Worm (Caenorhabditis elegans): ENCODE data around the gene Y73B6BL.288.
"Not testable (repeated sequence)": the region's sequence is repeated elsewhere in the genome, so short reads cannot be mapped to it uniquely, and the experiment has no call there.

Y73B6BL.288 gene

ce11 chrIV:6372267-6372666 lies 29.9 kb upstream of the Y73B6BL.288 start:
- no peak for TF ChIP-seq ceh-43 (GFP tag; optimal IDR thresholded peaks at IDR 0.05)
- TF ChIP-seq mab-5 (tag; optimal IDR thresholded peaks at IDR 0.05), result no peak
- no peak for TF ChIP-seq ham-2 (GFP tag; optimal IDR thresholded peaks at IDR 0.05)
- TF ChIP-seq unc-62 (GFP tag; optimal IDR thresholded peaks at IDR 0.05), result no peak
- TF ChIP-seq hlh-1 (tag; optimal IDR thresholded peaks at IDR 0.05), result no peak
- no peak for TF ChIP-seq ceh-83 (GFP tag; optimal IDR thresholded peaks at IDR 0.05)
- TF ChIP-seq pha-4 (tag; optimal IDR thresholded peaks at IDR 0.05), result no peak
- no peak for TF ChIP-seq nhr-76 (tag; optimal IDR thresholded peaks at IDR 0.05)
- no peak for TF ChIP-seq bed-3 (GFP tag; optimal IDR thresholded peaks at IDR 0.05)
- no peak for TF ChIP-seq nhr-28 (tag; optimal IDR thresholded peaks at IDR 0.05)

ce11 chrIV:6369489-6369888 lies 27.2 kb upstream of the Y73B6BL.288 start:
- TF ChIP-seq pha-4 (tag; optimal IDR thresholded peaks at IDR 0.05) (no peak), ces-1 (GFP tag; optimal IDR thresholded peaks at IDR 0.05) (no peak), drap-1 (GFP tag; optimal IDR thresholded peaks at IDR 0.05) (no peak)

ce11 chrIV:6366032-6366431 lies 23.7 kb upstream of the Y73B6BL.288 start:
- TF ChIP-seq sem-2 (GFP tag; optimal IDR thresholded peaks at IDR 0.05) (no peak), ces-1 (GFP tag; optimal IDR thresholded peaks at IDR 0.05) (peak; percentile 92)

ce11 chrIV:6365045-6365444 lies 22.7 kb upstream of the Y73B6BL.288 start, which contains the start of gene Y73B6BL.270:
Y73B6BL.270 (plus strand) TSS chrIV:6365345.
- no peak for TF ChIP-seq nhr-2 (tag; optimal IDR thresholded peaks at IDR 0.05)
- TF ChIP-seq sptf-1 (tag; optimal IDR thresholded peaks at IDR 0.05), result no peak
- TF ChIP-seq nhr-28 (tag; optimal IDR thresholded peaks at IDR 0.05), result no peak
- TF ChIP-seq bed-3 (GFP tag; optimal IDR thresholded peaks at IDR 0.05), result no peak
- no peak for TF ChIP-seq nhr-76 (tag; optimal IDR thresholded peaks at IDR 0.05)
- TF ChIP-seq cnd-1 (tag; optimal IDR thresholded peaks at IDR 0.05), result no peak
- TF ChIP-seq lin-13 (tag; optimal IDR thresholded peaks at IDR 0.05), result no peak
- no peak for TF ChIP-seq ztf-11 (tag; optimal IDR thresholded peaks at IDR 0.05)
- no peak for TF ChIP-seq mep-1 (tag; optimal IDR thresholded peaks at IDR 0.05)
- no peak for TF ChIP-seq nhr-12 (tag; optimal IDR thresholded peaks at IDR 0.05)
- no peak for TF ChIP-seq unc-120 (tag; optimal IDR thresholded peaks at IDR 0.05; ENCODE audit: poor library complexity, severe bottlenecking)
- no peak for TF ChIP-seq ces-1 (GFP tag; optimal IDR thresholded peaks at IDR 0.05)
- no peak for TF ChIP-seq ceh-83 (GFP tag; optimal IDR thresholded peaks at IDR 0.05)

- no peak for TF ChIP-seq unc-120 (tag; optimal IDR thresholded peaks at IDR 0.05; ENCODE audit: poor library complexity, severe bottlenecking)
- peak; percentile 89 for TF ChIP-seq ces-1 (GFP tag; optimal IDR thresholded peaks at IDR 0.05)
- TF ChIP-seq cnd-1 (tag; optimal IDR thresholded peaks at IDR 0.05), result no peak
- no peak for TF ChIP-seq unc-62 (GFP tag; optimal IDR thresholded peaks at IDR 0.05)
Measured at ce11 chrIV:6363604-6364003, 21.3 kb upstream of the Y73B6BL.288 start.

ce11 chrIV:6361668-6362067 lies 19.3 kb upstream of the Y73B6BL.288 start, which contains the start of gene Y73B6BL.47:
Y73B6BL.47 (plus strand) TSS chrIV:6361968.
- TF ChIP-seq sptf-1 (tag; optimal IDR thresholded peaks at IDR 0.05), result no peak
- no peak for TF ChIP-seq blmp-1 (tag; optimal IDR thresholded peaks at IDR 0.05)
- TF ChIP-seq ces-1 (GFP tag; optimal IDR thresholded peaks at IDR 0.05), result peak; percentile 12

ce11 chrIV:6347213-6347612 lies 4.9 kb upstream of the Y73B6BL.288 start, which contains the start of gene Y73B6BL.289:
Y73B6BL.289 (plus strand) TSS chrIV:6347513.
- TF ChIP-seq nhr-76, nhr-12, unc-39 (tag; optimal IDR thresholded peaks at IDR 0.05): not testable (repeated sequence)

- no peak for TF ChIP-seq nhr-76 (tag; optimal IDR thresholded peaks at IDR 0.05)
- no peak for TF ChIP-seq nhr-237 (tag; optimal IDR thresholded peaks at IDR 0.05)
- TF ChIP-seq unc-120 (tag; optimal IDR thresholded peaks at IDR 0.05; ENCODE audit: poor library complexity, severe bottlenecking), result no peak
- no peak for TF ChIP-seq cnd-1 (tag; optimal IDR thresholded peaks at IDR 0.05)
- no peak for TF ChIP-seq elt-1 (tag; optimal IDR thresholded peaks at IDR 0.05; ENCODE audit: borderline replicate concordance, insufficient read depth)
- TF ChIP-seq nhr-12 (tag; optimal IDR thresholded peaks at IDR 0.05), result no peak
- TF ChIP-seq tbx-8 (GFP tag; optimal IDR thresholded peaks at IDR 0.05), result no peak
- no peak for TF ChIP-seq drap-1 (GFP tag; optimal IDR thresholded peaks at IDR 0.05)
- TF ChIP-seq mls-2 (tag; optimal IDR thresholded peaks at IDR 0.05), result no peak
- TF ChIP-seq hlh-1 (tag; optimal IDR thresholded peaks at IDR 0.05), result no peak
- TF ChIP-seq mep-1 (tag; optimal IDR thresholded peaks at IDR 0.05), result no peak
- TF ChIP-seq zip-8 (tag; optimal IDR thresholded peaks at IDR 0.05), result no peak
Measured at ce11 chrIV:6342876-6343275, 545 bp upstream of the Y73B6BL.288 start, which contains the start of gene Y73B6BL.14. Y73B6BL.14 (minus strand) TSS chrIV:6342976.

All from whole organism, mixed stage, embryonic.